Worm (Caenorhabditis elegans): Measurements from ENCODE around the gene pfk-1.2.

Gene pfk-1.2

ce11 chrV:9531477-9531876, at the start of gene pfk-1.2, which contains the start of gene C50F4.10:
Gene pfk-1.2, plus strand, starts transcription at chrV:9531801.
Gene C50F4.10, minus strand, starts transcription at chrV:9531577.
- TF ChIP-seq atf-7 (tag; optimal IDR thresholded peaks at IDR 0.05) = no peak
- no peak for TF ChIP-seq rpc-1 (optimal IDR thresholded peaks at IDR 0.05)
- no peak for TF ChIP-seq rpc-1 (tag; optimal IDR thresholded peaks at IDR 0.05)
- TF ChIP-seq cebp-2 (GFP tag; IDR thresholded peaks at IDR 0.05) = no peak
- TF ChIP-seq B0336.3 (GFP tag; IDR thresholded peaks at IDR 0.05) = no peak
- no peak for TF ChIP-seq F10E7.11 (tag; optimal IDR thresholded peaks at IDR 0.05)
- no peak for TF ChIP-seq K11D2.4 (GFP tag; IDR thresholded peaks at IDR 0.05)
- no peak for TF ChIP-seq ztf-25 (GFP tag; IDR thresholded peaks at IDR 0.05)
- TF ChIP-seq him-1 (tag; optimal IDR thresholded peaks at IDR 0.05) = no peak
- TF ChIP-seq rcor-1 (GFP tag; IDR thresholded peaks at IDR 0.05) = no peak
- TF ChIP-seq hlh-12 (tag; optimal IDR thresholded peaks at IDR 0.05) = no peak

- TF ChIP-seq ceh-91 (GFP tag; IDR thresholded peaks at IDR 0.05) (no peak), F57C9.4 (tag; optimal IDR thresholded peaks at IDR 0.05) (no peak), bed-2 (GFP tag; IDR thresholded peaks at IDR 0.05) (no peak), Y53G8AR.9 (GFP tag; conservative IDR thresholded peaks at IDR 0.05) (no peak), mxl-1 (tag; optimal IDR thresholded peaks at IDR 0.05) (no peak), Y56A3A.18 (GFP tag; IDR thresholded peaks at IDR 0.05) (no peak), nhr-27 (tag; optimal IDR thresholded peaks at IDR 0.05) (no peak), lsy-27 (tag; optimal IDR thresholded peaks at IDR 0.05; ENCODE audit: borderline replicate concordance, insufficient read depth) (no peak), tlf-1 (GFP tag; optimal IDR thresholded peaks at IDR 0.05) (no peak), zim-3 (tag; optimal IDR thresholded peaks at IDR 0.05) (no peak)
These were observed 47.8 kb upstream of the pfk-1.2 start, which contains the start of gene K06A4.2 for ce11 chrV:9483738-9484256. Gene K06A4.2, plus strand, starts transcription at chrV:9484206.

- TF ChIP-seq snpc-1.1 (tag; optimal IDR thresholded peaks at IDR 0.05; ENCODE audit: insufficient read depth) (no peak), hsf-1 (GFP tag; IDR thresholded peaks at IDR 0.05) (no peak), ceh-58 (GFP tag; IDR thresholded peaks at IDR 0.05) (no peak), nfya-1 (tag; optimal IDR thresholded peaks at IDR 0.05; ENCODE audit: borderline replicate concordance, insufficient read depth) (no peak), F10E7.11 (tag; optimal IDR thresholded peaks at IDR 0.05) (no peak), lin-26 (GFP tag; IDR thresholded peaks at IDR 0.05) (no peak), unc-130 (GFP tag; optimal IDR thresholded peaks at IDR 0.05) (no peak), K11D2.4 (GFP tag; IDR thresholded peaks at IDR 0.05) (no peak), ama-1 (optimal IDR thresholded peaks at IDR 0.05) (no peak), ama-1 (GFP tag; optimal IDR thresholded peaks at IDR 0.05) (no peak), ztf-6 (GFP tag; IDR thresholded peaks at IDR 0.05) (no peak), Y56A3A.18 (GFP tag; IDR thresholded peaks at IDR 0.05) (no peak), tbp1 (GFP tag; optimal IDR thresholded peaks at IDR 0.05) (no peak), hmg-20 (GFP tag; IDR thresholded peaks at IDR 0.05) (no peak), attf-6 (GFP tag; IDR thresholded peaks at IDR 0.05) (no peak), ceh-100 (GFP tag; IDR thresholded peaks at IDR 0.05) (no peak), die-1 (tag; optimal IDR thresholded peaks at IDR 0.05) (no peak), ZK185.1 (tag; optimal IDR thresholded peaks at IDR 0.05; ENCODE audit: poor library complexity, severe bottlenecking) (no peak), mel-28 (tag; optimal IDR thresholded peaks at IDR 0.05; ENCODE audit: borderline replicate concordance) (no peak), ztf-25 (GFP tag; IDR thresholded peaks at IDR 0.05) (no peak)
These were observed 46.1 kb upstream of the pfk-1.2 start for ce11 chrV:9485508-9485907.
